Worm (Caenorhabditis elegans) whole organism, young adult: ENCODE results near the gene H27A22.1.

ENCODE experiments used
- D2030.7 ChIP-seq: fragments of 200-800 bp; sonication (Bioruptor generic); IDR thresholded peaks from 2 replicates; pipeline ENCODE4 v1.3.6; 2022; ENCODE audit warnings: missing genetic modification reagents, missing genetic modification characterization, missing compliant biosample characterization
- ceh-100 ChIP-seq: fragments of 200-800 bp; sonication (Bioruptor generic); IDR thresholded peaks from 2 replicates; pipeline ENCODE4 v1.3.6; 2022; ENCODE audit warnings: missing genetic modification reagents, missing genetic modification characterization, missing compliant biosample characterization
- hmg-1.2 ChIP-seq: fragments of 200-800 bp; sonication (Bioruptor generic); IDR thresholded peaks from 2 replicates; pipeline ENCODE4 v1.3.6; 2022; ENCODE audit warnings: missing genetic modification reagents, missing genetic modification characterization, missing compliant biosample characterization
- hmg-20 ChIP-seq: fragments of 200-800 bp; sonication (Bioruptor generic); IDR thresholded peaks from 2 replicates; pipeline ENCODE4 v1.3.6; 2022; ENCODE audit warnings: missing genetic modification reagents, missing genetic modification characterization, missing compliant biosample characterization
- nfya-1 ChIP-seq: sonication (generic microtip); optimal IDR thresholded peaks from 2 replicates; lab custom pipeline; 2017; ENCODE audit warnings: antibody characterized with exemption, missing compliant biosample characterization, missing genetic modification characterization, borderline replicate concordance; ENCODE audit not compliant: insufficient read depth
- pha-4 ChIP-seq: fragments of 150-350 bp; sonication (generic microtip); optimal IDR thresholded peaks from 2 replicates; lab custom pipeline; 2014; ENCODE audit warnings: missing biosample characterization, missing genetic modification reagents, missing genetic modification characterization
- rpc-1 ChIP-seq, 2 experiments: fragments of 150-350 bp in 1 of 2; sonication (generic microtip) in 1 of 2; optimal IDR thresholded peaks; 2 replicates each; lab custom pipeline; 2014 to 2018; ENCODE audit warnings: missing biosample characterization in 1 of 2, missing genetic modification characterization in 1 of 2, missing genetic modification reagents in 1 of 2, missing genotype in 1 of 2
- snpc-4 ChIP-seq, 5 experiments: fragments of 150-350 bp in 1 of 5; sonication (generic microtip) in 4 of 5; optimal IDR thresholded peaks; 2 replicates each; lab custom pipeline; 2014 to 2018; ENCODE audit warnings: missing genetic modification characterization in 5 of 5, missing biosample characterization in 3 of 5, antibody characterized with exemption in 2 of 5, mild to moderate bottlenecking in 2 of 5, missing compliant biosample characterization in 2 of 5, missing genotype in 2 of 5, moderate library complexity in 2 of 5, missing genetic modification reagents in 1 of 5
- tlf-1 ChIP-seq: fragments of 200-800 bp; sonication (Bioruptor generic); optimal IDR thresholded peaks from 2 replicates; lab custom pipeline; 2018; ENCODE audit warnings: mild to moderate bottlenecking, missing genetic modification characterization, missing compliant biosample characterization

- no peak for TF ChIP-seq nfya-1 (tag; lab: Kevin White, UChicago)
- no peak for TF ChIP-seq pha-4 (tag; lab: Kevin White, UChicago)
- TF ChIP-seq tlf-1 (GFP tag; lab: Kevin White, UChicago), result no peak
- TF ChIP-seq rpc-1 (optimal IDR thresholded peaks at IDR 0.05; lab: Kevin White, UChicago), result no peak
- TF ChIP-seq rpc-1 (tag; optimal IDR thresholded peaks at IDR 0.05; lab: Kevin White, UChicago), result no peak
- TF ChIP-seq D2030.7 (GFP tag; lab: Robert Waterston, UW), result no peak
- TF ChIP-seq hmg-20, result no peak
- no peak for TF ChIP-seq ceh-100
- TF ChIP-seq snpc-4 (GFP tag; optimal IDR thresholded peaks at IDR 0.05; lab: Kevin White, UChicago), result no peak
- no peak for TF ChIP-seq snpc-4 (tag; optimal IDR thresholded peaks at IDR 0.05; lab: Kevin White, UChicago)
- TF ChIP-seq hmg-1.2, result no peak
Measured at ce11 chrV:10576319-10576718, 26.0 kb upstream of the H27A22.1 start, which contains the start of gene vps-54.
